Worm (Caenorhabditis elegans) whole organism, L1 larva: Measurements from ENCODE around the gene nimk-1.

Experiments
- C04F5.9 ChIP-seq: sonication (generic microtip); optimal IDR thresholded peaks from 2 replicates; lab custom pipeline; 2016; ENCODE audit warnings: missing genetic modification characterization, missing compliant biosample characterization
- F16B12.6 ChIP-seq: fragments of 150-350 bp; optimal IDR thresholded peaks from 2 replicates; lab custom pipeline; 2014; ENCODE audit warnings: missing biosample characterization, missing genetic modification characterization
- Y116A8C.19 ChIP-seq: sonication (generic microtip); optimal IDR thresholded peaks from 2 replicates; lab custom pipeline; 2016; ENCODE audit warnings: missing compliant biosample characterization, missing genetic modification characterization, borderline replicate concordance
- alr-1 ChIP-seq: fragments of 200-800 bp; sonication (Bioruptor generic); optimal IDR thresholded peaks from 2 replicates; lab custom pipeline; 2018; ENCODE audit warnings: borderline replicate concordance, mild to moderate bottlenecking, missing genetic modification characterization, missing compliant biosample characterization
- blmp-1 ChIP-seq: fragments of 150-350 bp; optimal IDR thresholded peaks from 2 replicates; lab custom pipeline; 2014; ENCODE audit warnings: missing biosample characterization, missing genetic modification characterization
- ceh-82 ChIP-seq, 3 experiments: fragments of 150-350 bp in 1 of 3; sonication (generic microtip) in 2 of 3; optimal IDR thresholded peaks; 2 replicates each; lab custom pipeline; 2014 to 2017; ENCODE audit warnings: missing biosample characterization in 3 of 3, missing genetic modification characterization in 3 of 3
- efl-1 ChIP-seq, 4 experiments: fragments of 150-350 bp; optimal IDR thresholded peaks in 3 of 4; peaks in 1 of 4; 1 replicate in 1 of 4; 2 replicates in 3 of 4; lab custom pipeline; 2014; ENCODE audit warnings: missing biosample characterization in 2 of 4, missing genetic modification characterization in 2 of 4, missing genetic modification reagents in 2 of 4
- egl-13 ChIP-seq: sonication (generic microtip); optimal IDR thresholded peaks from 2 replicates; lab custom pipeline; 2016; ENCODE audit warnings: missing genotype, missing genetic modification reagents, missing genetic modification characterization, missing compliant biosample characterization
- elt-2 ChIP-seq: sonication (generic microtip); optimal IDR thresholded peaks from 2 replicates; lab custom pipeline; 2016; ENCODE audit warnings: missing genetic modification characterization, mild to moderate bottlenecking, inconsistent platforms, missing compliant biosample characterization, missing genetic modification reagents
- elt-3 ChIP-seq, 6 experiments: fragments of 150-350 bp in 1 of 6; sonication (generic microtip); optimal IDR thresholded peaks; 2 replicates each; lab custom pipeline; 2017 to 2018; ENCODE audit warnings: missing biosample characterization in 6 of 6, missing genetic modification characterization in 6 of 6, inconsistent platforms in 1 of 6
- fkh-8 ChIP-seq: sonication (generic microtip); optimal IDR thresholded peaks from 2 replicates; lab custom pipeline; 2016; ENCODE audit warnings: mild to moderate bottlenecking, missing genetic modification characterization, missing compliant biosample characterization
- nhr-11 ChIP-seq: fragments of 150-350 bp; optimal IDR thresholded peaks from 2 replicates; lab custom pipeline; 2014; ENCODE audit warnings: missing biosample characterization, missing genetic modification characterization
- nhr-28 ChIP-seq: fragments of 150-350 bp; optimal IDR thresholded peaks from 2 replicates; lab custom pipeline; 2014; ENCODE audit warnings: missing biosample characterization, missing genetic modification characterization
- nhr-77 ChIP-seq: fragments of 150-350 bp; optimal IDR thresholded peaks from 2 replicates; lab custom pipeline; 2014; ENCODE audit warnings: missing biosample characterization, missing genetic modification characterization
- pax-3 ChIP-seq: fragments of 200-800 bp; sonication (Bioruptor generic); optimal IDR thresholded peaks from 2 replicates; lab custom pipeline; 2018; ENCODE audit warnings: mild to moderate bottlenecking, missing genetic modification characterization, moderate library complexity, missing compliant biosample characterization
- snpc-4 ChIP-seq: fragments of 150-350 bp; optimal IDR thresholded peaks from 2 replicates; lab custom pipeline; 2014; ENCODE audit warnings: missing biosample characterization, missing genetic modification characterization
- sox-4 ChIP-seq: sonication (generic microtip); optimal IDR thresholded peaks from 2 replicates; lab custom pipeline; 2016; ENCODE audit warnings: missing genetic modification characterization, missing compliant biosample characterization
- sup-37 ChIP-seq: fragments of 200-800 bp; sonication (Bioruptor generic); optimal IDR thresholded peaks from 2 replicates; lab custom pipeline; 2018; ENCODE audit warnings: mild to moderate bottlenecking, missing genetic modification characterization, missing compliant biosample characterization
- tbx-2 ChIP-seq: sonication (generic microtip); optimal IDR thresholded peaks from 2 replicates; lab custom pipeline; 2016; ENCODE audit warnings: missing genetic modification characterization, missing compliant biosample characterization
- unc-30 ChIP-seq: sonication (generic microtip); optimal IDR thresholded peaks from 2 replicates; lab custom pipeline; 2017; ENCODE audit warnings: missing biosample characterization, missing genetic modification characterization

nimk-1 gene

DNA sequence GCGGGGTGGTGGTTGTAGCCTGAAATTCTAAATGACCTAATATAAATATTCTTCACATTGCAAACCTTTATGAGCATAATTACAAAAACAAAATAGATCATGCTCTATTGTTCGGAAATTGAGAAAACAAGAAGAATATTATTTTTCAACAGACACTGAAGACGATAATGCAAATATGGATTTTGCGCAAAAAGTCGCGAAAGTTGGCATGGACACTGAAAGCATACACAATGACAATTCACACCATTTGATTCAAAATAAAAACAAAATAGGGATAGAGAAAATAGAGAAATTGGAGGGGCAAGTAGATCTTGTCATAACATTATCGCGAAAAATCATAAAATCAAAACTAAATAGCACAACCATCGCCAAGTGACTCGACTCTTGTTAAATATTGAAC, 37.2 kb downstream of the nimk-1 start, which contains the start of gene Y38E10A.35:
Gene Y38E10A.35 (minus strand): TSS at position 101 of the 400 bp plus-strand sequence.
- TF ChIP-seq fkh-8 (no peak), nhr-11 (tag; lab: Kevin White, UChicago) (no peak), sox-4 (tag; lab: Kevin White, UChicago) (no peak), Y116A8C.19 (tag; lab: Kevin White, UChicago) (no peak), F16B12.6 (tag; lab: Kevin White, UChicago) (no peak), egl-13 (tag; lab: Kevin White, UChicago) (no peak), elt-3 (tag; optimal IDR thresholded peaks at IDR 0.05; lab: Kevin White, UChicago) (no peak), nhr-77 (tag; lab: Kevin White, UChicago) (no peak), pax-3 (no peak), nhr-28 (tag; lab: Kevin White, UChicago) (no peak)

DNA sequence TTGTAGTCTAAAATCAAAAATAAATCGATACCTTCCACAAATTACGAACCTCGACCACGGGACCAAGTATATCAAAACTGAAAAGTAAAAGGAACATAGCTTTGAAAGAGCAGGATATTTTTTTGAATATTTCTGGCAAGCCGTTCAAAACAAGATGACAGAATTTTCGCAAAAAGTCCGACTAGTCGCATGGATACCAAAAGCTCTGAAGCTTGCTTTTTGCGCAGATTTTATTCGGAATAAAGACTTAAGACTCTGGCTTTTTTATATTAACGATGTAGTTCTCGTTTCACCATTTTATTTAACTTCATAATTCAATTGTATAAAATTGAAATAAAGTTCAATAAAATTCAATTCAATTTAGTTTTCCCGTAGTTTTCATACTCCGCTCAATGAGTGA, 38.0 kb downstream of the nimk-1 start, which contains the start of gene Y38E10A.2:
Gene Y38E10A.2 (minus strand): TSS at position 101 of the 400 bp plus-strand sequence.
- TF ChIP-seq C04F5.9 (no peak), sup-37 (no peak)

DNA sequence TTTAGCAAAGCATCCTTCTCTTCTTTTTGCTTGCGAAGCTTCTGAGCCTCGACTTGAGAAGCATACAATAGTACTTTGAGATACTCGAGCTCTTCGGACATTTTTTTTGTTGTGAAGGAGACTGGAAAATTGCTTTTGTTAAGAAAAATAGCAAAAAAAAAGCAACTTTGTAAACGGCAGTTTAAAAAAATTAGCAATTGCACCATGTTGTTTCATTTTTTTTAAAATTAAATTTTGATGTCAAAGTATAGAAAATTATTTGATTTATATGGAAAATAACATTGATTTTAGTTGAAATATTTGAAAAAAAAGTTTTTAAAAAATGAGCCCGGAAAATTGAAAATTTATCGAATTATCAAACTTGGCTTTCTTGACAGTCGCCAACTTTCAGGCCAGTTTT, 39.1 kb downstream of the nimk-1 start, which contains the start of gene Y38E10A.3:
Gene Y38E10A.3 (minus strand): TSS at position 101 of the 400 bp plus-strand sequence.
- TF ChIP-seq alr-1 (tag; lab: Kevin White, UChicago) (no peak), efl-1 (optimal IDR thresholded peaks at IDR 0.05; lab: Kevin White, UChicago) (no peak), efl-1 (GFP tag; optimal IDR thresholded peaks at IDR 0.05 in 1 of 2; lab: Kevin White, UChicago) (peak in 1 of 2 experiments; percentile 59)
- TF ChIP-seq, all 84 proteins: peak for 1

DNA sequence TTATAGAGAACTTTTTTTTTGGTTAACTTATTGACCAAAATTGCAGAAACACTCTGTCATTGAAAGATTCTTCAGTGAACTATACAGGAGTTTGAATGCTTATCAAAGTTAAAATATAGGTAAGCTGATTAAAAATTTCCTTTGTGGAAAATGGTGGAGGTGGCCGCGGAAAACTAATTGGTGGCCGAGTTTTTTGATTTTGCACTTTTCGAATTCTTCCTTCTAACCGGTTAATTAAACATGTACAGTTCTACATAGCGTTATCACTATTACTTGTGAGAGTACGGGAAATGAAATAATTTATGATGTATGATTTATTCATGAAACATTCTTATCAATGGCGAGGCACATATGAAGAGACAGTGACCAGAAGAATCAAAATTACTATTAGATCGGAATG, 42.2 kb downstream of the nimk-1 start, which contains the start of gene clec-8:
Gene clec-8 (minus strand): TSS at position 308 of the 400 bp plus-strand sequence.
- TF ChIP-seq elt-2 (tag; lab: Kevin White, UChicago) (peak; percentile 72), blmp-1 (tag; lab: Kevin White, UChicago) (no peak)

DNA sequence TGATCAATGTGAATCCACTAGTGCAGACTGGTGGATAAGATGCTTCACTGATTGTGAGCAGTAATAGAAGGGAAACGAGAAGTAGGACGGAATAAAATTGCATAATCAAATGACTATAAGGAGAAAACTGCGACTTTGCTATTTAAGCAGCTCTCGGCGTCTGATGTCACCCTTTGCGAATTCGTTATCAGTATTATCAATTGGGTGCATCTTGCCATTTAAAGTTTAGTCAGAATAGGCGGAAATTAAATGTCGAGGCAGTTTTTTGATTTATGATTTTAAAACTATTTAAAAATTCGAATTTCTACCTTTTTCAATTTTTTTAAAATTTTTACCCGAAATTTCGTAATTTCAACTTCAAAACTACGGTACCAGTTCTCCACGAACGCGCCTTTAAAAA, 45.4 kb downstream of the nimk-1 start, which contains the start of gene clec-4:
Gene clec-4 (minus strand): TSS at position 162 of the 400 bp plus-strand sequence.
- TF ChIP-seq egl-13 (tag; lab: Kevin White, UChicago) (no peak), tbx-2 (tag; lab: Kevin White, UChicago) (no peak), snpc-4 (tag; lab: Kevin White, UChicago) (no peak), elt-2 (tag; lab: Kevin White, UChicago) (no peak), unc-30 (tag; lab: Kevin White, UChicago) (no peak), ceh-82 (tag; optimal IDR thresholded peaks at IDR 0.05; lab: Kevin White, UChicago) (no peak)
